Fruit fly (Drosophila melanogaster) ovary, adult (tissue): ENCODE data around the gene Rca1.

ENCODE experiments used
- CG17801 ChIP-seq: fragments of 200-800 bp; optimal IDR thresholded peaks from 2 replicates; lab custom pipeline; 2019; ENCODE audit warnings: missing biosample characterization, mild to moderate bottlenecking, missing genetic modification characterization, moderate library complexity; ENCODE audit not compliant: partially characterized antibody

The Rca1 gene

dm6 chr2L:6851963-6852671, at the start of gene Rca1:
Gene Rca1 (plus strand): TSS chr2L:6852315.
- TF ChIP-seq CG17801 = no peak

- TF ChIP-seq CG17801 = no peak
Measured at dm6 chr2L:6802740-6803139, 49.4 kb upstream of the Rca1 start, which contains the start of the genes CG17377 and Daao2. Gene CG17377 (minus strand): TSS chr2L:6802840. Gene Daao2 (plus strand): TSS chr2L:6803011.

dm6 chr2L:6805783-6806182, 46.3 kb upstream of the Rca1 start, which contains the start of gene CG17375:
Gene CG17375 (minus strand): TSS chr2L:6805792.
- TF ChIP-seq CG17801 = no peak

dm6 chr2L:6817493-6817892, 34.6 kb upstream of the Rca1 start:
- no peak for TF ChIP-seq CG17801

dm6 chr2L:6818357-6818756, 33.8 kb upstream of the Rca1 start:
- TF ChIP-seq CG17801 = no peak

dm6 chr2L:6819230-6820049, 32.7 kb upstream of the Rca1 start:
- TF ChIP-seq CG17801 = no peak

- no peak for TF ChIP-seq CG17801
Measured at dm6 chr2L:6821631-6822030, 30.5 kb upstream of the Rca1 start, which contains the start of gene sens-2. Gene sens-2 (plus strand): TSS chr2L:6821934.

dm6 chr2L:6822044-6822443, 30.1 kb upstream of the Rca1 start:
- no peak for TF ChIP-seq CG17801

dm6 chr2L:6826298-6826697, 25.8 kb upstream of the Rca1 start:
- no peak for TF ChIP-seq CG17801

dm6 chr2L:6827558-6828122, 24.5 kb upstream of the Rca1 start:
- TF ChIP-seq CG17801 = no peak

- no peak for TF ChIP-seq CG17801
Measured at dm6 chr2L:6830264-6830729, 21.8 kb upstream of the Rca1 start.

dm6 chr2L:6833661-6834073, 18.4 kb upstream of the Rca1 start:
- TF ChIP-seq CG17801 = no peak

dm6 chr2L:6836114-6836513, 16.0 kb upstream of the Rca1 start:
- TF ChIP-seq CG17801 = no peak

dm6 chr2L:6837829-6838228, 14.3 kb upstream of the Rca1 start:
- TF ChIP-seq CG17801 = no peak

dm6 chr2L:6841349-6841748, 10.8 kb upstream of the Rca1 start:
- TF ChIP-seq CG17801 = no peak

- TF ChIP-seq CG17801 = no peak
Measured at dm6 chr2L:6843434-6843833, 8.7 kb upstream of the Rca1 start.

dm6 chr2L:6850963-6851362, 1.2 kb upstream of the Rca1 start:
- TF ChIP-seq CG17801 = no peak
